Worm (Caenorhabditis elegans): ENCODE results near the gene T20F7.3.

ce11 chrX:16880426-16880825 lies 20.2 kb downstream of the T20F7.3 start, which contains the start of gene acs-9:
- no peak for TF ChIP-seq unc-62 (GFP tag; optimal IDR thresholded peaks at IDR 0.05)
- TF ChIP-seq efl-1 (GFP tag; optimal IDR thresholded peaks at IDR 0.05) = no peak
